Fruit fly (Drosophila melanogaster): Measurements from ENCODE around the gene RFeSP.

Gene RFeSP

dm6 chr2L:1638650-1639549 is 24.9 kb upstream of the RFeSP start (continued):
- TF ChIP-seq NfI (GFP tag; optimal IDR thresholded peaks at IDR 0.05): peak; percentile 98
- peak; percentile 98 for TF ChIP-seq CG4854 (GFP tag; optimal IDR thresholded peaks at IDR 0.05)
- peak; percentile 96 for TF ChIP-seq peb (GFP tag; IDR thresholded peaks at IDR 0.05)
- TF ChIP-seq Hand (GFP tag; optimal IDR thresholded peaks at IDR 0.05): peak; percentile 95
- peak; percentile 92 for TF ChIP-seq zen (tag; optimal IDR thresholded peaks at IDR 0.05)
- no peak for TF ChIP-seq sc (optimal IDR thresholded peaks at IDR 0.05)
- TF ChIP-seq sc (GFP tag; optimal IDR thresholded peaks at IDR 0.05): peak; percentile 95
- peak; percentile 91 for TF ChIP-seq dimm (GFP tag; IDR thresholded peaks at IDR 0.05)
- peak; percentile 95 for TF ChIP-seq C15 (GFP tag; IDR thresholded peaks at IDR 0.05)
- no peak for TF ChIP-seq HLH4C (GFP tag; IDR thresholded peaks at IDR 0.05; ENCODE audit: partially characterized antibody)
- peak; percentile 99 for TF ChIP-seq CG11504 (tag; optimal IDR thresholded peaks at IDR 0.05)
- peak; percentile 96 for TF ChIP-seq Taf1 (GFP tag; IDR thresholded peaks at IDR 0.05)
- TF ChIP-seq MESR4 (GFP tag; optimal IDR thresholded peaks at IDR 0.05): peak; percentile 38
- peak; percentile 94 for TF ChIP-seq CG7987 (GFP tag; optimal IDR thresholded peaks at IDR 0.05)
- peak; percentile 66 for TF ChIP-seq CTCF (GFP tag; optimal IDR thresholded peaks at IDR 0.05)
- peak; percentile 98 for TF ChIP-seq pnt (GFP tag; optimal IDR thresholded peaks at IDR 0.05)
- peak in 1 of 2 experiments; percentile 97 for TF ChIP-seq Dfd (GFP tag; optimal IDR thresholded peaks at IDR 0.05)
- peak; percentile 85 for TF ChIP-seq crol (GFP tag; IDR thresholded peaks at IDR 0.05)
- peak; percentile 80 for TF ChIP-seq CG31365 (tag; optimal IDR thresholded peaks at IDR 0.05)
- peak; percentile 68 for TF ChIP-seq CG2202 (tag; optimal IDR thresholded peaks at IDR 0.05)
- TF ChIP-seq fd64A (GFP tag; optimal IDR thresholded peaks at IDR 0.05): peak; percentile 72
- TF ChIP-seq CG17912 (GFP tag; optimal IDR thresholded peaks at IDR 0.05): peak; percentile 11
- TF ChIP-seq ham (GFP tag; IDR thresholded peaks at IDR 0.05): peak; percentile 96
- no peak for TF ChIP-seq lov (optimal IDR thresholded peaks at IDR 0.05)
- 0 out of 3 replicates have a peak, but pooled peaks have one; percentile 64 for TF ChIP-seq lov (GFP tag; IDR thresholded peaks at IDR 0.05)
- peak; percentile 97 for TF ChIP-seq emc (GFP tag; optimal IDR thresholded peaks at IDR 0.05)
- peak; percentile 97 for TF ChIP-seq CG6175 (GFP tag; IDR thresholded peaks at IDR 0.05)
- peak; percentile 92 for TF ChIP-seq CG8089 (GFP tag; optimal IDR thresholded peaks at IDR 0.05)
- peak; percentile 97 for TF ChIP-seq CG14050 (GFP tag; IDR thresholded peaks at IDR 0.05)
- peak; percentile 95 for TF ChIP-seq H2.0 (GFP tag; IDR thresholded peaks at IDR 0.05)
- TF ChIP-seq dmrt11E (tag; optimal IDR thresholded peaks at IDR 0.05): peak; percentile 63
- peak; percentile 93 for TF ChIP-seq Deaf1 (tag; optimal IDR thresholded peaks at IDR 0.05)
- TF ChIP-seq ase (GFP tag; IDR thresholded peaks at IDR 0.05): peak; percentile 96
- peak; percentile 98 for TF ChIP-seq ems (GFP tag; optimal IDR thresholded peaks at IDR 0.05)
- peak; percentile 98 for TF ChIP-seq CG12155 (GFP tag; optimal IDR thresholded peaks at IDR 0.05)
- TF ChIP-seq Hr51 (GFP tag; optimal IDR thresholded peaks at IDR 0.05): peak; percentile 98 to 100
- TF ChIP-seq YL-1 (GFP tag; optimal IDR thresholded peaks at IDR 0.05): peak; percentile 89
- TF ChIP-seq BEAF-32 (GFP tag; optimal IDR thresholded peaks at IDR 0.05): peak; percentile 35
- TF ChIP-seq chm (GFP tag; IDR thresholded peaks at IDR 0.05): peak; percentile 82
- TF ChIP-seq CG8765 (GFP tag; IDR thresholded peaks at IDR 0.05): peak; percentile 86
- peak; percentile 43 for TF ChIP-seq Dref (GFP tag; IDR thresholded peaks at IDR 0.05)
- peak in 1 of 2 experiments; percentile 98 for TF ChIP-seq eve (GFP tag; optimal IDR thresholded peaks at IDR 0.05)
- TF ChIP-seq gce (GFP tag; IDR thresholded peaks at IDR 0.05): peak; percentile 81; the same call in 2 of the 3 replicates
- peak; percentile 90 for TF ChIP-seq Nf-YC (tag; optimal IDR thresholded peaks at IDR 0.05)
- TF ChIP-seq H15 (GFP tag; IDR thresholded peaks at IDR 0.05): peak; percentile 98
- TF ChIP-seq NC2α (GFP tag; optimal IDR thresholded peaks at IDR 0.05): peak; percentile 94
- peak; percentile 98 for TF ChIP-seq croc (GFP tag; conservative IDR thresholded peaks at IDR 0.05)
- peak; percentile 98 for TF ChIP-seq NK7.1 (GFP tag; optimal IDR thresholded peaks at IDR 0.05)
- peak; percentile 99 for TF ChIP-seq lmd (GFP tag; IDR thresholded peaks at IDR 0.05)
- TF ChIP-seq CG11398 (GFP tag; optimal IDR thresholded peaks at IDR 0.05): peak; percentile 94

Measured in whole organism, embryonic.